Worm (Caenorhabditis elegans) whole organism, L3 larva: Measurements from ENCODE around the gene chil-23.

Experiments
- daf-12 ChIP-seq: fragments of 150-350 bp; optimal IDR thresholded peaks from 2 replicates; lab custom pipeline; 2014; ENCODE audit warnings: missing biosample characterization, missing genetic modification reagents, missing genetic modification characterization
- fkh-10 ChIP-seq: sonication (generic microtip); optimal IDR thresholded peaks from 2 replicates; lab custom pipeline; 2017; ENCODE audit warnings: missing biosample characterization, missing genetic modification reagents, missing genetic modification characterization
- lin-15B ChIP-seq: fragments of 150-350 bp; optimal IDR thresholded peaks from 2 replicates; lab custom pipeline; 2014; ENCODE audit warnings: missing biosample characterization, missing genetic modification characterization
- mdl-1 ChIP-seq: fragments of 150-350 bp; optimal IDR thresholded peaks from 2 replicates; lab custom pipeline; 2014; ENCODE audit warnings: missing biosample characterization, missing genetic modification characterization
- nhr-12 ChIP-seq: fragments of 150-350 bp; optimal IDR thresholded peaks from 2 replicates; lab custom pipeline; 2014; ENCODE audit warnings: missing biosample characterization, missing genetic modification characterization
- nhr-237 ChIP-seq: fragments of 150-350 bp; optimal IDR thresholded peaks from 2 replicates; lab custom pipeline; 2014; ENCODE audit warnings: missing biosample characterization, missing genetic modification characterization
- nhr-43 ChIP-seq: sonication (generic microtip); optimal IDR thresholded peaks from 2 replicates; lab custom pipeline; 2016; ENCODE audit warnings: mild to moderate bottlenecking, missing genetic modification characterization, missing compliant biosample characterization; ENCODE audit not compliant: poor library complexity, severe bottlenecking
- pha-4 ChIP-seq: fragments of 150-350 bp; optimal IDR thresholded peaks from 2 replicates; lab custom pipeline; 2014; ENCODE audit warnings: missing biosample characterization, missing genetic modification reagents, missing genetic modification characterization
- pqm-1 ChIP-seq: fragments of 150-350 bp; optimal IDR thresholded peaks from 2 replicates; lab custom pipeline; 2017; ENCODE audit warnings: missing biosample characterization, missing genetic modification characterization, inconsistent platforms
- snpc-4 ChIP-seq: fragments of 150-350 bp; optimal IDR thresholded peaks from 2 replicates; lab custom pipeline; 2014; ENCODE audit warnings: missing biosample characterization, missing genetic modification characterization
- unc-62 ChIP-seq: fragments of 150-350 bp; sonication (generic microtip); optimal IDR thresholded peaks from 4 replicates; lab custom pipeline; 2014; ENCODE audit warnings: missing biosample characterization, missing genetic modification reagents, missing genetic modification characterization

ce11 chrII:9433609-9434008 is 34.8 kb downstream of the chil-23 start, which contains the start of gene kin-15:
- TF ChIP-seq unc-62 (GFP tag; lab: Kevin White, UChicago) = no peak
- TF ChIP-seq fkh-10 = no peak
- no peak for TF ChIP-seq snpc-4 (tag; lab: Kevin White, UChicago)
- no peak for TF ChIP-seq lin-15B (tag; lab: Kevin White, UChicago)
- no peak for TF ChIP-seq nhr-12 (tag; lab: Kevin White, UChicago)
- TF ChIP-seq nhr-237 (tag; lab: Kevin White, UChicago) = no peak
- TF ChIP-seq pqm-1 (tag; lab: Kevin White, UChicago) = no peak
- TF ChIP-seq nhr-43 (tag; lab: Kevin White, UChicago) = no peak
- TF ChIP-seq daf-12 (tag; lab: Kevin White, UChicago) = no peak
- no peak for TF ChIP-seq pha-4 (tag; lab: Kevin White, UChicago)
- TF ChIP-seq mdl-1 (tag; lab: Kevin White, UChicago) = no peak
